Worm (Caenorhabditis elegans) whole organism, L1 larva: ENCODE measurements around the gene srh-129.

ENCODE experiments used
- lin-13 ChIP-seq: fragments of 150-350 bp; optimal IDR thresholded peaks from 2 replicates; lab custom pipeline; 2014; ENCODE audit warnings: missing biosample characterization, missing genetic modification reagents, missing genetic modification characterization
- snpc-4 ChIP-seq: fragments of 150-350 bp; optimal IDR thresholded peaks from 2 replicates; lab custom pipeline; 2014; ENCODE audit warnings: missing biosample characterization, missing genetic modification characterization
- tbx-2 ChIP-seq: sonication (generic microtip); optimal IDR thresholded peaks from 2 replicates; lab custom pipeline; 2016; ENCODE audit warnings: missing genetic modification characterization, missing compliant biosample characterization

DNA sequence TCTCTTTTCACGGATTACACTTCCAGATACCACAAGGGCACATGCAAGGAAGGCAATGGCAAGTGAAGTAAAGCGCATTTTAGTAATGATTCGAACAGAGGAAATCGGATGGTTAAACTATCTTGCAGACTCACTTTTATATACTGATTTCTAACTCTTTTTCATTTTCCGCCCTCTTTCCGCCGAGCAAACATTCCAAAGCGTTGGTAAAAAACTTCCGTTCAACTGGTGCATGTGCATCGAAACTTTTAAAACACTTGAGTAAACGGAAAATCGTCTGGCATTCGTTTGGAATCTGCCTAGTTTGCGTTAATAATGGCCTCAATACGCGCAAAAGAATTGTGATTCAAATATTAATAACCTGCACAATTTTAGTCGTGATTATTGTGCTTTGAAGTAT, 21.0 kb upstream of the srh-129 start, which contains the start of gene abu-7:
- TF ChIP-seq tbx-2 (tag; lab: Kevin White, UChicago) (no peak), snpc-4 (tag; lab: Kevin White, UChicago) (no peak), lin-13 (no peak)
